Fruit fly (Drosophila melanogaster) whole organism, wandering third instar larva: Measurements from ENCODE around the gene ort.

Experiments
- Abd-B ChIP-seq: fragments of >200 bp; optimal IDR thresholded peaks from 2 replicates; lab custom pipeline; 2017; ENCODE audit warnings: missing biosample characterization, missing genetic modification characterization
- CG32264 ChIP-seq: fragments of 200-800 bp; sonication (Bioruptor generic); optimal IDR thresholded peaks from 2 replicates; lab custom pipeline; 2016; ENCODE audit warnings: missing biosample characterization, missing genetic modification characterization
- Dfd ChIP-seq: fragments of >200 bp; optimal IDR thresholded peaks from 2 replicates; lab custom pipeline; 2017; ENCODE audit warnings: missing biosample characterization, missing genetic modification characterization
- Dif ChIP-seq: fragments of 200-275, 200-300 bp; sonication (Bioruptor generic); optimal IDR thresholded peaks from 2 replicates; lab custom pipeline; 2018; ENCODE audit warnings: missing biosample characterization, missing genetic modification characterization; ENCODE audit not compliant: partially characterized antibody
- Hr78 ChIP-seq: fragments of >200 bp; optimal IDR thresholded peaks from 2 replicates; lab custom pipeline; 2017; ENCODE audit warnings: missing biosample characterization, missing genetic modification characterization
- Hr83 ChIP-seq: fragments of 200-300 bp; sonication (Bioruptor generic); optimal IDR thresholded peaks from 2 replicates; lab custom pipeline; 2016; ENCODE audit warnings: missing biosample characterization, mild to moderate bottlenecking, missing genetic modification characterization, moderate library complexity; ENCODE audit not compliant: poor library complexity, severe bottlenecking
- Myc ChIP-seq: fragments of >200 bp; optimal IDR thresholded peaks from 2 replicates; lab custom pipeline; 2017
- dsf ChIP-seq: sonication (Bioruptor generic); optimal IDR thresholded peaks from 2 replicates; lab custom pipeline; 2016; ENCODE audit warnings: missing biosample characterization, missing genetic modification characterization, borderline replicate concordance
- foxo ChIP-seq, 2 experiments: fragments of 200-800 bp; sonication (Bioruptor generic); optimal IDR thresholded peaks; 2 replicates in 1 of 2; 3 replicates in 1 of 2; lab custom pipeline; 2016 to 2017; ENCODE audit warnings: missing biosample characterization in 2 of 2, missing genetic modification characterization in 2 of 2
- h ChIP-seq: fragments of 200-800 bp; sonication (Bioruptor generic); optimal IDR thresholded peaks from 3 replicates; lab custom pipeline; 2016; ENCODE audit warnings: missing biosample characterization, mild to moderate bottlenecking, missing genetic modification characterization
- psq ChIP-seq: fragments of 200-800 bp; sonication (Bioruptor generic); optimal IDR thresholded peaks from 3 replicates; lab custom pipeline; 2017; ENCODE audit warnings: missing biosample characterization, mild to moderate bottlenecking, missing genetic modification characterization, moderate library complexity
- rgr ChIP-seq: fragments of 200-800 bp; sonication (Bioruptor generic); optimal IDR thresholded peaks from 3 replicates; lab custom pipeline; 2016; ENCODE audit warnings: missing biosample characterization, mild to moderate bottlenecking, missing genetic modification characterization
- usp ChIP-seq: fragments of >200 bp; optimal IDR thresholded peaks from 2 replicates; lab custom pipeline; 2017; ENCODE audit warnings: missing biosample characterization, missing genetic modification characterization
- woc ChIP-seq: sonication (Bioruptor generic); optimal IDR thresholded peaks from 2 replicates; lab custom pipeline; 2016; ENCODE audit warnings: missing biosample characterization, mild to moderate bottlenecking, missing genetic modification characterization

dm6 chr3R:19609925-19610324, 49.6 kb upstream of the ort start, which contains the start of gene CG17752:
- no peak for TF ChIP-seq Abd-B (GFP tag; lab: Kevin White, UChicago)
- TF ChIP-seq rgr (GFP tag; lab: Kevin White, UChicago) = no peak
- TF ChIP-seq h (GFP tag; lab: Kevin White, UChicago) = no peak
- TF ChIP-seq Hr83 (GFP tag; lab: Kevin White, UChicago) = no peak
- no peak for TF ChIP-seq Dif (GFP tag; lab: Kevin White, UChicago)
- no peak for TF ChIP-seq dsf (GFP tag; lab: Kevin White, UChicago)
- no peak for TF ChIP-seq Dfd
- no peak for TF ChIP-seq foxo (GFP tag; optimal IDR thresholded peaks at IDR 0.05; lab: Kevin White, UChicago)
- no peak for TF ChIP-seq CG32264 (GFP tag; lab: Kevin White, UChicago)
- no peak for TF ChIP-seq woc (GFP tag; lab: Kevin White, UChicago)
- no peak for TF ChIP-seq psq (GFP tag; lab: Kevin White, UChicago)
- no peak for TF ChIP-seq Hr78 (GFP tag; lab: Kevin White, UChicago)
- no peak for TF ChIP-seq usp (GFP tag; lab: Kevin White, UChicago)
- TF ChIP-seq Myc = no peak
